Worm (Caenorhabditis elegans): Measurements from ENCODE around the gene cutc-1.
A peak's percentile ranks its signal among the peaks of the same experiment; 100 is the strongest.

cutc-1 gene

ce11 chrIII:8355462-8355815 lies 48.0 kb downstream of the cutc-1 start:
- no peak for TF ChIP-seq fos-1 (tag; optimal IDR thresholded peaks at IDR 0.05)

- TF ChIP-seq ztf-11 (tag; optimal IDR thresholded peaks at IDR 0.05) (no peak), nhr-23 (tag; optimal IDR thresholded peaks at IDR 0.05) (peak; percentile 62), jun-1 (tag; optimal IDR thresholded peaks at IDR 0.05) (no peak), nhr-76 (tag; optimal IDR thresholded peaks at IDR 0.05) (no peak), fos-1 (tag; optimal IDR thresholded peaks at IDR 0.05) (no peak), unc-62 (GFP tag; optimal IDR thresholded peaks at IDR 0.05) (no peak), daf-12 (tag; optimal IDR thresholded peaks at IDR 0.05) (no peak), pha-4 (tag; optimal IDR thresholded peaks at IDR 0.05) (peak; percentile 87), mdl-1 (tag; optimal IDR thresholded peaks at IDR 0.05) (peak; percentile 36), elt-1 (tag; optimal IDR thresholded peaks at IDR 0.05) (no peak), R02D3.7 (tag; optimal IDR thresholded peaks at IDR 0.05) (no peak), nhr-43 (tag; optimal IDR thresholded peaks at IDR 0.05; ENCODE audit: poor library complexity, severe bottlenecking) (no peak), ceh-82 (tag; optimal IDR thresholded peaks at IDR 0.05) (no peak), nhr-28 (tag; optimal IDR thresholded peaks at IDR 0.05) (no peak), nfya-1 (tag; optimal IDR thresholded peaks at IDR 0.05; ENCODE audit: insufficient read depth) (peak; percentile 88), nhr-25 (tag; optimal IDR thresholded peaks at IDR 0.05) (peak; percentile 14), pqm-1 (tag; optimal IDR thresholded peaks at IDR 0.05) (peak; percentile 18), nhr-67 (tag; optimal IDR thresholded peaks at IDR 0.05) (no peak), unc-39 (tag; optimal IDR thresholded peaks at IDR 0.05) (no peak), lin-39 (tag; optimal IDR thresholded peaks at IDR 0.05) (peak; percentile 39), ama-1 (optimal IDR thresholded peaks at IDR 0.05) (peak; percentile 15), lin-15B (tag; optimal IDR thresholded peaks at IDR 0.05) (peak; percentile 36), elt-2 (tag; optimal IDR thresholded peaks at IDR 0.05) (peak; percentile 8), mml-1 (tag; optimal IDR thresholded peaks at IDR 0.05) (no peak), snpc-4 (tag; optimal IDR thresholded peaks at IDR 0.05) (peak; percentile 4), ceh-28 (tag; optimal IDR thresholded peaks at IDR 0.05) (peak; percentile 52), hmg-11 (tag; optimal IDR thresholded peaks at IDR 0.05) (no peak), fkh-10 (GFP tag; optimal IDR thresholded peaks at IDR 0.05) (no peak)
Measured at ce11 chrIII:8354644-8355461, 48.6 kb downstream of the cutc-1 start, which contains the start of gene unc-116. Gene unc-116, minus strand, starts transcription at chrIII:8355174.

All from whole organism, L3 larva.